Worm (Caenorhabditis elegans) whole organism, young adult: ENCODE results near the gene F52C6.2.

Experiments used
- ceh-91 ChIP-seq: fragments of 200-800 bp; sonication (Bioruptor generic); IDR thresholded peaks from 2 replicates; pipeline ENCODE4 v1.3.6; 2022; ENCODE audit warnings: missing genetic modification reagents, missing genetic modification characterization, missing compliant biosample characterization
- efl-1 ChIP-seq: fragments of 150-350 bp; optimal IDR thresholded peaks from 2 replicates; lab custom pipeline; 2014; ENCODE audit warnings: missing biosample characterization, missing genetic modification reagents, missing genetic modification characterization
- egrh-3 ChIP-seq: fragments of 200-800 bp; sonication (Bioruptor generic); IDR thresholded peaks from 2 replicates; pipeline ENCODE4 v1.3.6; 2022; ENCODE audit warnings: missing genetic modification reagents, missing genetic modification characterization, missing compliant biosample characterization
- mxl-1 ChIP-seq: sonication (generic microtip); optimal IDR thresholded peaks from 2 replicates; lab custom pipeline; 2016; ENCODE audit warnings: missing genetic modification characterization, missing compliant biosample characterization
- nhr-90 ChIP-seq: sonication (generic microtip); optimal IDR thresholded peaks from 2 replicates; lab custom pipeline; 2016; ENCODE audit warnings: missing genotype, mild to moderate bottlenecking, missing genetic modification characterization, missing compliant biosample characterization
- pha-4 ChIP-seq: fragments of 150-350 bp; sonication (generic microtip); optimal IDR thresholded peaks from 2 replicates; lab custom pipeline; 2014; ENCODE audit warnings: missing biosample characterization, missing genetic modification reagents, missing genetic modification characterization
- sea-2 ChIP-seq: fragments of 200-800 bp; sonication (Bioruptor generic); IDR thresholded peaks from 2 replicates; pipeline ENCODE4 v1.3.6; 2022; ENCODE audit warnings: missing genetic modification characterization, missing compliant biosample characterization
- snpc-4 ChIP-seq, 5 experiments: fragments of 150-350 bp in 1 of 5; sonication (generic microtip) in 4 of 5; optimal IDR thresholded peaks; 2 replicates each; lab custom pipeline; 2014 to 2018; ENCODE audit warnings: missing genetic modification characterization in 5 of 5, missing biosample characterization in 3 of 5, antibody characterized with exemption in 2 of 5, mild to moderate bottlenecking in 2 of 5, missing compliant biosample characterization in 2 of 5, missing genotype in 2 of 5, moderate library complexity in 2 of 5, missing genetic modification reagents in 1 of 5
- somi-1 ChIP-seq: fragments of 200-800 bp; sonication (Bioruptor generic); optimal IDR thresholded peaks from 2 replicates; lab custom pipeline; 2018; ENCODE audit warnings: mild to moderate bottlenecking, missing genetic modification characterization, missing compliant biosample characterization
- unc-62 ChIP-seq: fragments of 150-350 bp; optimal IDR thresholded peaks from 2 replicates; lab custom pipeline; 2014; ENCODE audit warnings: missing biosample characterization, missing genetic modification reagents, missing genetic modification characterization

ce11 chrII:1905104-1905503, 21.2 kb upstream of the F52C6.2 start, which contains the start of gene math-22:
- no peak for TF ChIP-seq sea-2 (GFP tag; lab: Robert Waterston, UW)
- TF ChIP-seq pha-4 (tag; lab: Kevin White, UChicago), result no peak
- no peak for TF ChIP-seq efl-1
- no peak for TF ChIP-seq somi-1 (GFP tag; lab: Kevin White, UChicago)
- no peak for TF ChIP-seq snpc-4 (GFP tag; optimal IDR thresholded peaks at IDR 0.05; lab: Kevin White, UChicago)
- no peak for TF ChIP-seq snpc-4 (tag; optimal IDR thresholded peaks at IDR 0.05; lab: Kevin White, UChicago)
- TF ChIP-seq unc-62 (GFP tag; lab: Kevin White, UChicago), result no peak
- TF ChIP-seq nhr-90, result no peak
- no peak for TF ChIP-seq mxl-1 (tag; lab: Kevin White, UChicago)
- no peak for TF ChIP-seq ceh-91 (GFP tag; lab: Robert Waterston, UW)
- no peak for TF ChIP-seq egrh-3 (GFP tag; lab: Robert Waterston, UW)
